Fruit fly (Drosophila melanogaster): ENCODE measurements around the gene CG31871.

- TF ChIP-seq Dfd (GFP tag; optimal IDR thresholded peaks at IDR 0.05) (no peak), pan (optimal IDR thresholded peaks at IDR 0.05) (no peak), ey (GFP tag; optimal IDR thresholded peaks at IDR 0.05) (peak; percentile 56), lola (GFP tag; optimal IDR thresholded peaks at IDR 0.05) (no peak)
Observed at dm6 chr2L:10665603-10666002, 3.7 kb downstream of the CG31871 start.

All from whole organism, wandering third instar larva.